Worm (Caenorhabditis elegans): ENCODE results near the gene str-214.

str-214 gene

DNA sequence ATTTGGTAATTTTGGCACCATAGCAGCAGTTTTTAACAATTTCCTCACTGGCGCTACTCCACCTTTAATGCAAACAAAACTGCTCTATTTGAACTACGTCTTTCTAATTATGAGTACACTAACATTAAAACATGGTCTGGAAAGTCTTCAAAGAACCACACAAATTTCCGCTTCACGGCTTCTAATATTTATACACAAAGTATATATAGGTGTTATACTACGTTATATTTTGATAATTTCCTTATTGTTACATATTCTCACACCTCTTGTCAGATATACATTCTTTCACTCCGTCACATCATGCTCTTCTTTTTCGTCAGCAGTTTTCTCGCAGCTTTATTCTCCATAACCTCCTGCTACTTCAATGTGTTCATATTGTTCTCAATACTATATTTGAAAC, 14.8 kb upstream of the str-214 start, which contains the start of gene srbc-82:
Gene srbc-82 (plus strand): TSS at position 301 of the 400 bp plus-strand sequence.
- TF ChIP-seq B0035.1 (tag; optimal IDR thresholded peaks at IDR 0.05): no peak
- TF ChIP-seq rcor-1 (GFP tag; IDR thresholded peaks at IDR 0.05): no peak
- no peak for TF ChIP-seq attf-6 (GFP tag; IDR thresholded peaks at IDR 0.05)
- TF ChIP-seq tbx-9 (tag; optimal IDR thresholded peaks at IDR 0.05; ENCODE audit: borderline replicate concordance): no peak

ce11 chrV:16302439-16302838, 12.7 kb upstream of the str-214 start, which contains the start of the genes C31A11.13 and oac-6:
Gene C31A11.13 (minus strand): TSS chrV:16302551.
Gene oac-6 (plus strand): TSS chrV:16302717.
- TF ChIP-seq unc-62 (GFP tag; optimal IDR thresholded peaks at IDR 0.05) (no peak), snpc-4 (GFP tag; optimal IDR thresholded peaks at IDR 0.05) (no peak), snpc-4 (tag; optimal IDR thresholded peaks at IDR 0.05) (peak in 2 of 4 experiments; percentile 14 to 41), Y53G8AR.9 (GFP tag; conservative IDR thresholded peaks at IDR 0.05) (no peak), mcd-1 (GFP tag; IDR thresholded peaks at IDR 0.05) (no peak)

DNA sequence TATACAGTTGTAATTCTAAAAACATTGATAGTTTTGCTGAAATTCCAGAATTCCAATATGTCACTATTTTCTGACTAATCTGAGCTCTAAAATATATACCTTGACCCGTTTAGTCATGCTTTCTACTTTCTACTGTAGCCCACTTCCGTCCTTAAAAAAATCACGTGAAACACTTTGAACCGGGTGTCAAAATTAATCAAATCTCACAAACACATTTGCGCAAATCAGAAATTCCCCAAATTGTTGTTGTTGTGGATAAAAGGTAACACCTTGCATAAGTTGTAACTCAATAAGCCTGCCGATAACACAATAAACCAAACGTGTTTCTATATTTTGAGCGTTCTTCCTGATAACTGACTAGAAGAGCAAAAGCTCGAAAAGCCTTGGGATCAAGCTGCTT, 7.9 kb upstream of the str-214 start, which contains the start of gene srxa-7:
Gene srxa-7 (plus strand): TSS at position 301 of the 400 bp plus-strand sequence.
- TF ChIP-seq F23B12.7 (tag; optimal IDR thresholded peaks at IDR 0.05; ENCODE audit: insufficient read depth): no peak
- TF ChIP-seq bed-2 (GFP tag; IDR thresholded peaks at IDR 0.05): no peak
- no peak for TF ChIP-seq nhr-90 (tag; optimal IDR thresholded peaks at IDR 0.05)
- TF ChIP-seq K11D2.4 (GFP tag; IDR thresholded peaks at IDR 0.05): no peak
- no peak for TF ChIP-seq egl-44 (GFP tag; IDR thresholded peaks at IDR 0.05)
- no peak for TF ChIP-seq tlf-1 (GFP tag; optimal IDR thresholded peaks at IDR 0.05)
- TF ChIP-seq lin-26 (GFP tag; IDR thresholded peaks at IDR 0.05): no peak
- TF ChIP-seq aptf-2 (GFP tag; conservative IDR thresholded peaks at IDR 0.05): no peak
- no peak for TF ChIP-seq him-1 (tag; optimal IDR thresholded peaks at IDR 0.05)
- TF ChIP-seq dpff-1 (tag; optimal IDR thresholded peaks at IDR 0.05): no peak
- TF ChIP-seq ztf-26 (tag; optimal IDR thresholded peaks at IDR 0.05): no peak
- no peak for TF ChIP-seq F37B4.10 (GFP tag; IDR thresholded peaks at IDR 0.05)
- TF ChIP-seq madf-6 (GFP tag; IDR thresholded peaks at IDR 0.05): no peak
- no peak for TF ChIP-seq snpc-4 (GFP tag; optimal IDR thresholded peaks at IDR 0.05)
- TF ChIP-seq snpc-4 (tag; optimal IDR thresholded peaks at IDR 0.05): no peak
- TF ChIP-seq nhr-120 (GFP tag; IDR thresholded peaks at IDR 0.05): no peak
- no peak for TF ChIP-seq pha-4 (tag; optimal IDR thresholded peaks at IDR 0.05)
- no peak for TF ChIP-seq snpc-1.1 (tag; optimal IDR thresholded peaks at IDR 0.05; ENCODE audit: insufficient read depth)
- TF ChIP-seq ztf-6 (GFP tag; IDR thresholded peaks at IDR 0.05): no peak

- no peak for TF ChIP-seq ekl-4 (GFP tag; IDR thresholded peaks at IDR 0.05)
- TF ChIP-seq K11D2.4 (GFP tag; IDR thresholded peaks at IDR 0.05): no peak
- TF ChIP-seq dox-1 (GFP tag; IDR thresholded peaks at IDR 0.05): no peak
- TF ChIP-seq bed-1 (GFP tag; IDR thresholded peaks at IDR 0.05): no peak
- no peak for TF ChIP-seq T26A5.8 (tag; optimal IDR thresholded peaks at IDR 0.05)
- no peak for TF ChIP-seq nhr-80 (tag; optimal IDR thresholded peaks at IDR 0.05)
- TF ChIP-seq F10E7.11 (tag; optimal IDR thresholded peaks at IDR 0.05): no peak
- no peak for TF ChIP-seq ztf-3 (GFP tag; optimal IDR thresholded peaks at IDR 0.05)
- no peak for TF ChIP-seq hrde-1 (tag; optimal IDR thresholded peaks at IDR 0.05; ENCODE audit: borderline replicate concordance)
- TF ChIP-seq F57C9.4 (tag; optimal IDR thresholded peaks at IDR 0.05): no peak
- TF ChIP-seq sea-2 (GFP tag; IDR thresholded peaks at IDR 0.05): no peak
- no peak for TF ChIP-seq somi-1 (GFP tag; optimal IDR thresholded peaks at IDR 0.05)
- TF ChIP-seq K12H6.12 (tag; optimal IDR thresholded peaks at IDR 0.05): no peak
These were observed 6.8 kb upstream of the str-214 start for ce11 chrV:16308343-16308742.
